Fruit fly (Drosophila melanogaster) whole organism, prepupa: ENCODE results near the gene Psf1.

Source experiments
- CG11762 ChIP-seq: fragments of 200-800 bp; sonication (Bioruptor generic); optimal IDR thresholded peaks from 3 replicates; lab custom pipeline; 2016; ENCODE audit warnings: missing biosample characterization, missing genetic modification characterization; ENCODE audit not compliant: insufficient read depth
- CG3919 ChIP-seq: fragments of 200-800 bp; sonication (Bioruptor generic); optimal IDR thresholded peaks from 3 replicates; lab custom pipeline; 2016; ENCODE audit warnings: missing biosample characterization, missing genetic modification characterization
- CG6163 ChIP-seq: fragments of 200-800 bp; sonication (Bioruptor generic); IDR thresholded peaks from 3 replicates; pipeline ENCODE4 v1.3.6; 2022; ENCODE audit warnings: missing biosample characterization, missing genetic modification characterization
- CG6808 ChIP-seq: fragments of 200-800 bp; sonication (Bioruptor generic); optimal IDR thresholded peaks from 3 replicates; lab custom pipeline; 2017; ENCODE audit warnings: missing biosample characterization, missing genetic modification characterization, mild to moderate bottlenecking, moderate library complexity, missing genetic modification reagents
- Eip93F ChIP-seq: fragments of 200-800 bp; sonication (Bioruptor generic); optimal IDR thresholded peaks from 2 replicates; lab custom pipeline; 2016; ENCODE audit warnings: missing biosample characterization, mild to moderate bottlenecking, missing genetic modification characterization
- Ets96B ChIP-seq: fragments of 200-800 bp; optimal IDR thresholded peaks from 2 replicates; lab custom pipeline; 2019; ENCODE audit warnings: missing biosample characterization, mild to moderate bottlenecking, missing genetic modification characterization, moderate library complexity
- Hr39 ChIP-seq: fragments of 200-800 bp; sonication (Bioruptor generic); optimal IDR thresholded peaks from 2 replicates; lab custom pipeline; 2016; ENCODE audit warnings: missing biosample characterization, missing genetic modification characterization
- Sox15 ChIP-seq: fragments of 200-800 bp; sonication (Bioruptor generic); optimal IDR thresholded peaks from 3 replicates; lab custom pipeline; 2016; ENCODE audit warnings: missing biosample characterization, missing genetic modification characterization
- fd59A ChIP-seq: fragments of 200-800 bp; sonication (Bioruptor generic); optimal IDR thresholded peaks from 2 replicates; lab custom pipeline; 2017; ENCODE audit warnings: missing biosample characterization, mild to moderate bottlenecking, missing genetic modification characterization, missing genetic modification reagents
- lz ChIP-seq: fragments of 200-800 bp; sonication (Bioruptor generic); optimal IDR thresholded peaks from 3 replicates; lab custom pipeline; 2016; ENCODE audit warnings: missing biosample characterization, missing genetic modification characterization
- vri ChIP-seq: fragments of 200-800 bp; sonication (Bioruptor generic); optimal IDR thresholded peaks from 3 replicates; lab custom pipeline; 2016; ENCODE audit warnings: missing biosample characterization, mild to moderate bottlenecking, missing genetic modification characterization

DNA sequence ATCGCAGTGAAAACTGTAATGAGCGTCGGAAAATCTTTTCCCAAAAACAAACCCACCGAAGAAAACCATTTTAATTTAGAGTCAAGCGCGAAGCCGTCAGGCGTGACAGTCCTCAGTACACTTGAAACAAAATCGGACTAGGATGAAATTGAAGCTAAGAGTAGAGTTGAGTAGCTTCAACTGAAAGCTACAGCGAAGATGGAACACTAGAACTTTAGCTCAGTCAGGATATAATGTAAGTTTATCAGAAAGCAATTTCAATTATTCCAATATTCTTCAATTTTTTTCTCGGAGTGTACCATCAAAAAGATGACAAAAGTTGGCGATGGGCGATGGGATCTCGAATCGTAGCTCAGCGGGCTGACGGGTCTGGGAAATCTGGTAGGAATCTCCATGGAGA lies 31.0 kb downstream of the Psf1 start:
- TF ChIP-seq CG6163 (peak; percentile 45; the same call in 2 of the 3 replicates), vri (GFP tag; lab: Kevin White, UChicago) (no peak), lz (GFP tag; lab: Kevin White, UChicago) (no peak), CG3919 (no peak), Sox15 (GFP tag; lab: Kevin White, UChicago) (no peak), CG6808 (GFP tag; lab: Kevin White, UChicago) (no peak), Eip93F (no peak), Ets96B (tag; lab: Kevin White, UChicago) (no peak), CG11762 (GFP tag; lab: Kevin White, UChicago) (no peak), fd59A (GFP tag; lab: Kevin White, UChicago) (no peak), Hr39 (GFP tag; lab: Kevin White, UChicago) (no peak)
